Fruit fly (Drosophila melanogaster) whole organism, pupa: ENCODE data around the gene cm.

ENCODE experiments used
- CG10348 ChIP-seq: fragments of 200-800 bp; sonication (Bioruptor generic); IDR thresholded peaks from 2 replicates; pipeline ENCODE4 v1.3.6; 2022; ENCODE audit warnings: missing biosample characterization, missing genetic modification characterization
- CG12605 ChIP-seq: fragments of 200-800 bp; sonication (Bioruptor generic); IDR thresholded peaks from 2 replicates; pipeline ENCODE4 v1.3.6; 2022; ENCODE audit warnings: missing biosample characterization, missing genetic modification characterization
- CG13204 ChIP-seq: fragments of 200-800 bp; sonication (Bioruptor generic); optimal IDR thresholded peaks from 2 replicates; lab custom pipeline; 2018; ENCODE audit warnings: missing biosample characterization, mild to moderate bottlenecking, missing genetic modification characterization, moderate library complexity
- CG14655 ChIP-seq: fragments of 200-800 bp; sonication (Bioruptor generic); optimal IDR thresholded peaks from 3 replicates; lab custom pipeline; 2017; ENCODE audit warnings: mild to moderate bottlenecking, missing biosample characterization, missing genetic modification reagents, missing genetic modification characterization
- CG15710 ChIP-seq: fragments of 200-800 bp; sonication (Bioruptor generic); optimal IDR thresholded peaks from 2 replicates; lab custom pipeline; 2018; ENCODE audit warnings: missing biosample characterization, mild to moderate bottlenecking, missing genetic modification characterization, moderate library complexity
- CG17806 ChIP-seq: fragments of 200-800 bp; sonication (Bioruptor generic); optimal IDR thresholded peaks from 2 replicates; lab custom pipeline; 2018; ENCODE audit warnings: missing biosample characterization, mild to moderate bottlenecking, missing genetic modification characterization, moderate library complexity
- CG32121 ChIP-seq: fragments of 200-800 bp; sonication (Bioruptor generic); IDR thresholded peaks from 2 replicates; pipeline ENCODE4 v1.3.6; 2022; ENCODE audit warnings: missing biosample characterization, missing genetic modification characterization
- CG34367 ChIP-seq: fragments of 200-800 bp; sonication (Bioruptor generic); optimal IDR thresholded peaks from 2 replicates; lab custom pipeline; 2018; ENCODE audit warnings: missing biosample characterization, mild to moderate bottlenecking, missing genetic modification characterization
- CG4496 ChIP-seq: fragments of 200-800 bp; sonication (Bioruptor generic); IDR thresholded peaks from 3 replicates; pipeline ENCODE4 v1.3.6; 2022; ENCODE audit warnings: missing biosample characterization, missing genetic modification characterization
- CG8159 ChIP-seq: fragments of 200-800 bp; sonication (Bioruptor generic); optimal IDR thresholded peaks from 3 replicates; lab custom pipeline; 2018; ENCODE audit warnings: missing biosample characterization, mild to moderate bottlenecking, missing genetic modification characterization, moderate library complexity
- CG8301 ChIP-seq: fragments of 200-800 bp; sonication (Bioruptor generic); optimal IDR thresholded peaks from 2 replicates; lab custom pipeline; 2018; ENCODE audit warnings: missing biosample characterization, mild to moderate bottlenecking, missing genetic modification characterization
- CG9948 ChIP-seq: fragments of 200-800 bp; sonication (Bioruptor generic); optimal IDR thresholded peaks from 2 replicates; lab custom pipeline; 2018; ENCODE audit warnings: missing biosample characterization, mild to moderate bottlenecking, missing genetic modification characterization, moderate library complexity
- D1 ChIP-seq: fragments of 200-800 bp; sonication (Bioruptor generic); optimal IDR thresholded peaks from 2 replicates; lab custom pipeline; 2018; ENCODE audit warnings: missing biosample characterization, mild to moderate bottlenecking, missing genetic modification characterization, moderate library complexity
- EcR ChIP-seq: fragments of 200-800 bp; sonication (Bioruptor generic); optimal IDR thresholded peaks from 3 replicates; lab custom pipeline; 2019; ENCODE audit warnings: missing biosample characterization, missing genetic modification characterization, mild to moderate bottlenecking, moderate library complexity, missing genetic modification reagents
- Ets98B ChIP-seq: fragments of 200-800 bp; sonication (Bioruptor generic); IDR thresholded peaks from 2 replicates; pipeline ENCODE4 v1.3.6; 2022; ENCODE audit warnings: missing biosample characterization, missing genetic modification characterization
- Pif1A ChIP-seq: fragments of 200-800 bp; sonication (Bioruptor generic); optimal IDR thresholded peaks from 3 replicates; lab custom pipeline; 2016; ENCODE audit warnings: missing biosample characterization, missing genetic modification characterization
- Pif1B ChIP-seq: fragments of 200-800 bp; sonication (Bioruptor generic); optimal IDR thresholded peaks from 3 replicates; lab custom pipeline; 2016; ENCODE audit warnings: missing biosample characterization, missing genetic modification characterization
- Snoo ChIP-seq: fragments of 200-800 bp; sonication (Bioruptor generic); optimal IDR thresholded peaks from 3 replicates; lab custom pipeline; 2017; ENCODE audit warnings: missing biosample characterization, mild to moderate bottlenecking, missing genetic modification characterization, inconsistent platforms
- fd96Ca ChIP-seq: fragments of 200-800 bp; sonication (Bioruptor generic); IDR thresholded peaks from 3 replicates; pipeline ENCODE4 v1.3.6; 2022; ENCODE audit warnings: missing biosample characterization, missing genetic modification characterization
- gl ChIP-seq: fragments of 200-800 bp; sonication (Bioruptor generic); optimal IDR thresholded peaks from 2 replicates; lab custom pipeline; 2018; ENCODE audit warnings: missing biosample characterization, mild to moderate bottlenecking, missing genetic modification characterization
- rn ChIP-seq: fragments of 200-800 bp; sonication (Bioruptor generic); IDR thresholded peaks from 2 replicates; pipeline ENCODE4 v1.3.6; 2022; ENCODE audit warnings: missing biosample characterization, missing genetic modification characterization

cm gene

dm6 chrX:6998492-6998852 lies 12.5 kb downstream of the cm start, which contains the start of gene Inx2:
Gene Inx2 (plus strand): TSS chrX:6998672.
- TF ChIP-seq CG10348 (no peak), CG15710 (tag; lab: Kevin White, UChicago) (no peak), CG12605 (peak; percentile 80), CG32121 (GFP tag; lab: Robert Waterston, UW) (peak; percentile 63), Snoo (no peak), fd96Ca (GFP tag; lab: Robert Waterston, UW) (0 out of 3 replicates have a peak, but pooled peaks have one; percentile 28), CG4496 (peak; percentile 76; the same call in 2 of the 3 replicates), Ets98B (GFP tag; lab: Robert Waterston, UW) (peak; percentile 78), CG13204 (GFP tag; lab: Kevin White, UChicago) (peak; percentile 58), rn (GFP tag; lab: Robert Waterston, UW) (no peak), CG8159 (tag; lab: Kevin White, UChicago) (no peak), gl (tag; lab: Kevin White, UChicago) (peak; percentile 56), EcR (GFP tag; lab: Kevin White, UChicago) (peak; percentile 64), CG17806 (no peak), Pif1A (GFP tag; lab: Kevin White, UChicago) (peak; percentile 58), Pif1B (no peak)

dm6 chrX:6997653-6998491 lies 13.1 kb downstream of the cm start:
- TF ChIP-seq CG12605 (peak; percentile 77), Snoo (peak; percentile 76), rn (GFP tag; lab: Robert Waterston, UW) (peak; percentile 52; the same call in 1 of the 2 replicates), fd96Ca (GFP tag; lab: Robert Waterston, UW) (peak; percentile 64; the same call in 1 of the 3 replicates), CG8159 (tag; lab: Kevin White, UChicago) (peak; percentile 93), CG15710 (tag; lab: Kevin White, UChicago) (peak; percentile 92), CG8301 (tag; lab: Kevin White, UChicago) (peak; percentile 81), EcR (GFP tag; lab: Kevin White, UChicago) (no peak), CG32121 (GFP tag; lab: Robert Waterston, UW) (peak; percentile 74), D1 (peak; percentile 64), CG9948 (tag; lab: Kevin White, UChicago) (peak; percentile 88), CG17806 (peak; percentile 89), CG10348 (0 out of 2 replicates have a peak, but pooled peaks have one; percentile 17), CG13204 (GFP tag; lab: Kevin White, UChicago) (peak; percentile 58), CG34367 (peak; percentile 89), Ets98B (GFP tag; lab: Robert Waterston, UW) (peak; percentile 69), gl (tag; lab: Kevin White, UChicago) (peak; percentile 11), Pif1B (peak; percentile 66), CG14655 (GFP tag; lab: Kevin White, UChicago) (peak; percentile 88), Pif1A (GFP tag; lab: Kevin White, UChicago) (peak; percentile 65), CG4496 (peak; percentile 89)

dm6 chrX:6996965-6997652 lies 13.8 kb downstream of the cm start:
- TF ChIP-seq CG34367 (no peak), rn (GFP tag; lab: Robert Waterston, UW) (no peak), CG12605 (no peak), Pif1A (GFP tag; lab: Kevin White, UChicago) (no peak), Pif1B (no peak), CG13204 (GFP tag; lab: Kevin White, UChicago) (no peak), CG8301 (tag; lab: Kevin White, UChicago) (no peak)

dm6 chrX:6996130-6996529 lies 14.8 kb downstream of the cm start:
- no peak for TF ChIP-seq CG15710 (tag; lab: Kevin White, UChicago)
- no peak for TF ChIP-seq CG8159 (tag; lab: Kevin White, UChicago)
- no peak for TF ChIP-seq EcR (GFP tag; lab: Kevin White, UChicago)
- TF ChIP-seq Snoo: no peak
- no peak for TF ChIP-seq CG14655 (GFP tag; lab: Kevin White, UChicago)
- no peak for TF ChIP-seq CG4496
- no peak for TF ChIP-seq Pif1A (GFP tag; lab: Kevin White, UChicago)
- TF ChIP-seq, all 21 proteins: peak for 0

- TF ChIP-seq rn (GFP tag; lab: Robert Waterston, UW) (no peak), Ets98B (GFP tag; lab: Robert Waterston, UW) (no peak), CG17806 (no peak), CG32121 (GFP tag; lab: Robert Waterston, UW) (no peak), Pif1A (GFP tag; lab: Kevin White, UChicago) (no peak), CG15710 (tag; lab: Kevin White, UChicago) (no peak)
Observed at dm6 chrX:6995258-6995657, 15.7 kb downstream of the cm start.
